Fruit fly (Drosophila melanogaster) whole organism, embryonic: Measurements from ENCODE around the gene CG15170.

Experiments used
- Adf1 ChIP-seq: fragments of 200-800 bp; sonication (Bioruptor generic); IDR thresholded peaks from 2 replicates; pipeline ENCODE4 v1.3.6; 2022; ENCODE audit warnings: missing biosample characterization, missing genetic modification characterization
- CG1024 ChIP-seq: fragments of 200-800 bp; sonication (Bioruptor generic); IDR thresholded peaks from 2 replicates; pipeline ENCODE4 v1.3.6; 2022; ENCODE audit warnings: missing biosample characterization, missing genetic modification characterization
- CG10267 ChIP-seq: fragments of 200-800 bp; sonication (Bioruptor generic); optimal IDR thresholded peaks from 2 replicates; lab custom pipeline; 2018; ENCODE audit warnings: missing biosample characterization, mild to moderate bottlenecking, missing genetic modification characterization, moderate library complexity
- CG11093 ChIP-seq: fragments of 200-800 bp; sonication (Bioruptor generic); IDR thresholded peaks from 3 replicates; pipeline ENCODE4 v1.3.6; 2022; ENCODE audit warnings: missing biosample characterization, missing genetic modification characterization
- CG12219 ChIP-seq: fragments of 200-800 bp; sonication (Bioruptor generic); optimal IDR thresholded peaks from 3 replicates; lab custom pipeline; 2018; ENCODE audit warnings: missing biosample characterization, mild to moderate bottlenecking, missing genetic modification characterization
- CG12299 ChIP-seq: fragments of 200-800 bp; sonication (Bioruptor generic); optimal IDR thresholded peaks from 2 replicates; lab custom pipeline; 2018; ENCODE audit warnings: missing biosample characterization, mild to moderate bottlenecking, missing genetic modification characterization
- CG1233 ChIP-seq: fragments of 200-800 bp; sonication (Bioruptor generic); optimal IDR thresholded peaks from 4 replicates; lab custom pipeline; 2018; ENCODE audit warnings: missing biosample characterization, mild to moderate bottlenecking, missing genetic modification characterization
- CG12391 ChIP-seq: fragments of 200-800 bp; sonication (Bioruptor generic); optimal IDR thresholded peaks from 3 replicates; lab custom pipeline; 2018; ENCODE audit warnings: missing biosample characterization, mild to moderate bottlenecking, missing genetic modification characterization, moderate library complexity
- CG1603 ChIP-seq: fragments of 200-800 bp; sonication (Bioruptor generic); optimal IDR thresholded peaks from 2 replicates; lab custom pipeline; 2019; ENCODE audit warnings: missing biosample characterization, mild to moderate bottlenecking, missing genetic modification characterization, moderate library complexity
- CG16863 ChIP-seq: fragments of 200-800 bp; sonication (Bioruptor generic); optimal IDR thresholded peaks from 3 replicates; lab custom pipeline; 2016; ENCODE audit warnings: missing biosample characterization, missing genetic modification characterization
- CG17385 ChIP-seq: fragments of 200-800 bp; sonication (Bioruptor generic); optimal IDR thresholded peaks from 3 replicates; lab custom pipeline; 2018; ENCODE audit warnings: missing biosample characterization, mild to moderate bottlenecking, missing genetic modification characterization
- CG2678 ChIP-seq: fragments of 200-800 bp; sonication (Bioruptor generic); optimal IDR thresholded peaks from 3 replicates; lab custom pipeline; 2019; ENCODE audit warnings: missing biosample characterization, mild to moderate bottlenecking, missing genetic modification characterization, moderate library complexity
- CG31441 ChIP-seq: fragments of 200-800 bp; sonication (Bioruptor generic); IDR thresholded peaks from 2 replicates; pipeline ENCODE4 v1.3.6; 2022; ENCODE audit warnings: missing biosample characterization, missing genetic modification characterization
- CG4404 ChIP-seq: fragments of 200-800 bp; sonication (Bioruptor generic); IDR thresholded peaks from 2 replicates; pipeline ENCODE4 v1.3.6; 2022; ENCODE audit warnings: missing biosample characterization, missing genetic modification characterization
- CG4617 ChIP-seq: fragments of 200-800 bp; sonication (Bioruptor generic); optimal IDR thresholded peaks from 3 replicates; lab custom pipeline; 2016; ENCODE audit warnings: missing biosample characterization, missing genetic modification characterization, borderline replicate concordance
- CG4707 ChIP-seq: fragments of 200-800 bp; sonication (Bioruptor generic); optimal IDR thresholded peaks from 2 replicates; lab custom pipeline; 2018; ENCODE audit warnings: missing biosample characterization, mild to moderate bottlenecking, missing genetic modification characterization, moderate library complexity
- CG5953 ChIP-seq: fragments of 200-800 bp; sonication (Bioruptor generic); IDR thresholded peaks from 2 replicates; pipeline ENCODE4 v1.3.6; 2022; ENCODE audit warnings: missing biosample characterization, missing genetic modification characterization
- CG6683 ChIP-seq: fragments of 200-800 bp; sonication (Bioruptor generic); optimal IDR thresholded peaks from 2 replicates; lab custom pipeline; 2017; ENCODE audit warnings: missing biosample characterization, mild to moderate bottlenecking, missing genetic modification characterization, missing genetic modification reagents
- CG7271 ChIP-seq: fragments of 200-800 bp; sonication (Bioruptor generic); optimal IDR thresholded peaks from 2 replicates; lab custom pipeline; 2018; ENCODE audit warnings: missing biosample characterization, mild to moderate bottlenecking, missing genetic modification characterization, moderate library complexity
- CG8924 ChIP-seq: fragments of 200-800 bp; optimal IDR thresholded peaks from 3 replicates; lab custom pipeline; 2019; ENCODE audit warnings: missing biosample characterization, mild to moderate bottlenecking, missing genetic modification characterization, moderate library complexity
- CoRest ChIP-seq: fragments of 200-800 bp; sonication (Bioruptor generic); optimal IDR thresholded peaks from 3 replicates; lab custom pipeline; 2018; ENCODE audit warnings: missing biosample characterization, mild to moderate bottlenecking, missing genetic modification characterization, moderate library complexity
- D19B ChIP-seq: fragments of 200-800 bp; sonication (Bioruptor generic); optimal IDR thresholded peaks from 2 replicates; lab custom pipeline; 2017; ENCODE audit warnings: missing biosample characterization, mild to moderate bottlenecking, missing genetic modification characterization
- Dref ChIP-seq: fragments of 200-800 bp; sonication (Bioruptor generic); IDR thresholded peaks from 2 replicates; pipeline ENCODE4 v1.3.6; 2022; ENCODE audit warnings: missing biosample characterization, missing genetic modification characterization
- Ets97D ChIP-seq: fragments of 200-800 bp; sonication (Bioruptor generic); optimal IDR thresholded peaks from 3 replicates; lab custom pipeline; 2016; ENCODE audit warnings: missing biosample characterization, missing genetic modification characterization
- Myb ChIP-seq: fragments of 200-800 bp; sonication (Bioruptor generic); optimal IDR thresholded peaks from 2 replicates; lab custom pipeline; 2016; ENCODE audit warnings: missing biosample characterization, missing genetic modification characterization
- Neu2 ChIP-seq: fragments of 200-800 bp; sonication (Bioruptor generic); optimal IDR thresholded peaks from 3 replicates; lab custom pipeline; 2016; ENCODE audit warnings: missing biosample characterization, missing genetic modification characterization, borderline replicate concordance
- Opbp ChIP-seq: fragments of 200-800 bp; sonication (Bioruptor generic); IDR thresholded peaks from 3 replicates; pipeline ENCODE4 v1.3.6; 2022; ENCODE audit warnings: missing biosample characterization, missing genetic modification characterization; ENCODE audit not compliant: partially characterized antibody
- Poxn ChIP-seq: fragments of 200-800 bp; sonication (Bioruptor generic); IDR thresholded peaks from 2 replicates; pipeline ENCODE4 v1.3.6; 2022; ENCODE audit warnings: missing biosample characterization, missing genetic modification characterization
- Side ChIP-seq: fragments of 200-800 bp; sonication (Bioruptor generic); optimal IDR thresholded peaks from 2 replicates; lab custom pipeline; 2016; ENCODE audit warnings: missing biosample characterization, missing genetic modification characterization
- Sox102F ChIP-seq: fragments of 200-800 bp; sonication (Bioruptor generic); optimal IDR thresholded peaks from 2 replicates; lab custom pipeline; 2018; ENCODE audit warnings: missing biosample characterization, mild to moderate bottlenecking, missing genetic modification characterization, moderate library complexity
- ato ChIP-seq: fragments of 200-800 bp; sonication (Bioruptor generic); IDR thresholded peaks from 2 replicates; pipeline ENCODE4 v1.3.6; 2022; ENCODE audit warnings: missing biosample characterization, missing genetic modification characterization; ENCODE audit not compliant: partially characterized antibody
- bab2 ChIP-seq: fragments of 200-800 bp; sonication (Bioruptor generic); optimal IDR thresholded peaks from 2 replicates; lab custom pipeline; 2016; ENCODE audit warnings: missing biosample characterization, missing genetic modification characterization
- caup ChIP-seq: fragments of 200-800 bp; sonication (Bioruptor generic); optimal IDR thresholded peaks from 3 replicates; lab custom pipeline; 2017; ENCODE audit warnings: missing biosample characterization, mild to moderate bottlenecking, missing genetic modification characterization, moderate library complexity; ENCODE audit not compliant: severe bottlenecking
- dati ChIP-seq: fragments of 200-800 bp; sonication (Bioruptor generic); IDR thresholded peaks from 2 replicates; pipeline ENCODE4 v1.3.6; 2022; ENCODE audit warnings: missing biosample characterization, missing genetic modification characterization
- dysf ChIP-seq: fragments of 200-800 bp; sonication (Bioruptor generic); IDR thresholded peaks from 3 replicates; pipeline ENCODE4 v1.3.6; 2022; ENCODE audit warnings: missing biosample characterization, missing genetic modification characterization
- emc ChIP-seq: fragments of 200-800 bp; sonication (Bioruptor generic); optimal IDR thresholded peaks from 2 replicates; lab custom pipeline; 2016; ENCODE audit warnings: missing biosample characterization, missing genetic modification characterization
- esg ChIP-seq: fragments of 200-800 bp; sonication (Bioruptor generic); conservative IDR thresholded peaks from 2 replicates; pipeline ENCODE4 v1.3.6; 2022; ENCODE audit warnings: missing biosample characterization, missing genetic modification characterization
- fu2 ChIP-seq: fragments of 200-800 bp; sonication (Bioruptor generic); optimal IDR thresholded peaks from 2 replicates; lab custom pipeline; 2016; ENCODE audit warnings: missing biosample characterization, missing genetic modification characterization
- h ChIP-seq: fragments of >200 bp; optimal IDR thresholded peaks from 2 replicates; lab custom pipeline; 2017
- ken ChIP-seq: fragments of 200-800 bp; sonication (Bioruptor generic); IDR thresholded peaks from 3 replicates; pipeline ENCODE4 v1.3.6; 2022; ENCODE audit warnings: missing biosample characterization, missing genetic modification characterization
- mirr ChIP-seq: fragments of 200-800 bp; sonication (Bioruptor generic); optimal IDR thresholded peaks from 3 replicates; lab custom pipeline; 2018; ENCODE audit warnings: missing biosample characterization, mild to moderate bottlenecking, missing genetic modification characterization
- prd ChIP-seq, 3 experiments: fragments of >200 bp in 2 of 3; fragments of 200-800 bp in 1 of 3; sonication (Bioruptor generic) in 1 of 3; optimal IDR thresholded peaks in 2 of 3; IDR thresholded peaks in 1 of 3; 2 replicates in 2 of 3; 3 replicates in 1 of 3; pipeline versions ENCODE4 v1.3.6 to Lab custom; 2017 to 2022; ENCODE audit warnings: missing biosample characterization in 1 of 3, missing genetic modification characterization in 1 of 3
- ranshi ChIP-seq: fragments of 200-800 bp; sonication (Bioruptor generic); IDR thresholded peaks from 2 replicates; pipeline ENCODE4 v1.3.6; 2022; ENCODE audit warnings: missing biosample characterization, missing genetic modification characterization
- tio ChIP-seq: fragments of 200-800 bp; sonication (Bioruptor generic); optimal IDR thresholded peaks from 2 replicates; lab custom pipeline; 2017; ENCODE audit warnings: missing biosample characterization, missing genetic modification characterization, inconsistent platforms
- twi ChIP-seq: fragments of 200-800 bp; optimal IDR thresholded peaks from 2 replicates; lab custom pipeline; 2019; ENCODE audit warnings: missing biosample characterization, mild to moderate bottlenecking, missing genetic modification characterization, moderate library complexity
- tx ChIP-seq: fragments of 200-800 bp; sonication (Bioruptor generic); optimal IDR thresholded peaks from 2 replicates; lab custom pipeline; 2016; ENCODE audit warnings: missing biosample characterization, missing genetic modification characterization
- z ChIP-seq: fragments of 200-800 bp; sonication (Bioruptor generic); IDR thresholded peaks from 3 replicates; pipeline ENCODE4 v1.3.6; 2022; ENCODE audit warnings: missing biosample characterization, missing genetic modification characterization

CG15170 gene

dm6 chr2L:19027246-19027886, 37.3 kb upstream of the CG15170 start, which contains the start of gene Sidpn (continued):
- TF ChIP-seq Adf1 (GFP tag; lab: Robert Waterston, UW) (peak; percentile 77; the same call in 1 of the 2 replicates), fu2 (GFP tag; lab: Kevin White, UChicago) (no peak), ken (GFP tag; lab: Robert Waterston, UW) (no peak), CG12219 (no peak), CG8924 (no peak), CG12391 (tag; lab: Kevin White, UChicago) (no peak), ato (no peak), esg (no peak), D19B (GFP tag; lab: Kevin White, UChicago) (no peak), CG5953 (GFP tag; lab: Robert Waterston, UW) (no peak), ranshi (GFP tag; lab: Robert Waterston, UW) (0 out of 2 replicates have a peak, but pooled peaks have one; percentile 16)

DNA sequence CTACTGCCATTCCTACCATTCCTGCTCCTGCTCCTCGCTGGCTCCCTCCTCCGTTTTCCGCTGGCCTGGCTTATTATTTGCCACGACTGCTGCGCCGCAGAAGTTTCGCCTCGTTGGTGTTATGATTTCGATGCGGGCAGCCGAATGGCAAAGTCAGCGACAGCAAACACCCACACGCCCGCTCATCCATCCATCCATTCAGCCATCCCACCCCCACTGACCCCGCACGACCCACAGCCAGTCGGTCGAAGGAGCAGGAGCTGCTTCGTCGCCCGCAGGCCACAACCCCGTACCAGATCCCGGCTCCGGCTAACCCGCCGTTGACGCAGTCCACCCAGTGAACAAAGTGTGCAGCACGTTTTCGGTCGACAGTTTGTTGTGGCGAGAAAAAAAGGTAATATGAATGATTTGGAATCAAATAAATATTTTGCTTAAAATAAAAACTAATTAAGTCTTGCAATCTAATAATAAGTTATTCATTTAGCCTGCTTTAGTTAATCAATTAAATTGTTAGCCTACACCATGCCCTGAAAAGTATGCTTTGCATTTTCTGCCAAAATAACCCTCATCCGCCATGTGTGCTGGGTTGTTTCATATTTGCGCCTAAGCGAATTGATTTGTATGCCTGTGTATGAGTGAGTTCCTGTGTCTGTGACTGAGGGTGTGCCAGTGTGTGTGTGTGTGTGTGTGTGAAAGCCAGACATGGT, 36.6 kb upstream of the CG15170 start:
- TF ChIP-seq CG12219 (peak; percentile 56), Neu2 (no peak), mirr (GFP tag; lab: Kevin White, UChicago) (no peak), CG4617 (GFP tag; lab: Kevin White, UChicago) (no peak), CG17385 (GFP tag; lab: Kevin White, UChicago) (peak; percentile 56), CG1233 (GFP tag; lab: Kevin White, UChicago) (peak; percentile 53), Dref (GFP tag; lab: Robert Waterston, UW) (no peak), h (lab: Kevin White, UChicago) (no peak), ranshi (GFP tag; lab: Robert Waterston, UW) (peak; percentile 38; the same call in 1 of the 2 replicates), CG2678 (tag; lab: Kevin White, UChicago) (peak; percentile 86), caup (GFP tag; lab: Kevin White, UChicago) (peak; percentile 61), dati (GFP tag; lab: Robert Waterston, UW) (no peak), z (GFP tag; lab: Robert Waterston, UW) (no peak), Opbp (no peak), CG1024 (GFP tag; lab: Robert Waterston, UW) (no peak), CG7271 (tag; lab: Kevin White, UChicago) (no peak), tio (no peak), Poxn (GFP tag; lab: Robert Waterston, UW) (no peak), CG11093 (no peak), twi (tag; lab: Kevin White, UChicago) (peak; percentile 10), Sox102F (GFP tag; lab: Kevin White, UChicago) (peak; percentile 55), CG10267 (tag; lab: Kevin White, UChicago) (peak; percentile 40), bab2 (GFP tag; lab: Kevin White, UChicago) (peak; percentile 27), dysf (GFP tag; lab: Robert Waterston, UW) (peak; percentile 66; the same call in 2 of the 3 replicates), CG31441 (peak; percentile 64), CG1603 (tag; lab: Kevin White, UChicago) (peak; percentile 35), CG6683 (GFP tag; lab: Kevin White, UChicago) (peak; percentile 65), CG4404 (GFP tag; lab: Robert Waterston, UW) (peak; percentile 32; the same call in 1 of the 2 replicates), CG4707 (GFP tag; lab: Kevin White, UChicago) (no peak), Side (no peak), CG16863 (GFP tag; lab: Kevin White, UChicago) (peak; percentile 6), tx (no peak), Myb (GFP tag; lab: Kevin White, UChicago) (no peak), CG12299 (peak; percentile 44), prd (optimal IDR thresholded peaks at IDR 0.05; lab: Kevin White, UChicago) (no peak), prd (GFP tag; IDR thresholded peaks at IDR 0.05; lab: Robert Waterston, UW) (peak; percentile 17; the same call in 1 of the 3 replicates), CoRest (tag; lab: Kevin White, UChicago) (peak; percentile 70), Ets97D (GFP tag; lab: Kevin White, UChicago) (no peak), emc (GFP tag; lab: Kevin White, UChicago) (no peak)
